Fruit fly (Drosophila melanogaster) whole organism, embryonic: ENCODE measurements around the gene CG34276.

Source experiments
- Ada2b ChIP-seq: fragments of 200-800 bp; sonication (Bioruptor generic); IDR thresholded peaks from 2 replicates; pipeline ENCODE4 v1.3.6; 2022; ENCODE audit warnings: missing biosample characterization, missing genetic modification characterization
- Atf-2 ChIP-seq: fragments of 200-800 bp; sonication (Bioruptor generic); optimal IDR thresholded peaks from 2 replicates; lab custom pipeline; 2016; ENCODE audit warnings: missing biosample characterization, missing genetic modification characterization
- CG10209 ChIP-seq: fragments of 200-800 bp; sonication (Bioruptor generic); optimal IDR thresholded peaks from 3 replicates; lab custom pipeline; 2017; ENCODE audit warnings: missing biosample characterization, mild to moderate bottlenecking, missing genetic modification characterization, missing genetic modification reagents
- CG10431 ChIP-seq: fragments of 200-800 bp; sonication (Bioruptor generic); optimal IDR thresholded peaks from 3 replicates; lab custom pipeline; 2018; ENCODE audit warnings: missing biosample characterization, mild to moderate bottlenecking, missing genetic modification characterization
- CG10654 ChIP-seq: fragments of 200-800 bp; sonication (Bioruptor generic); optimal IDR thresholded peaks from 2 replicates; lab custom pipeline; 2016; ENCODE audit warnings: missing biosample characterization, missing genetic modification characterization
- CG12155 ChIP-seq: fragments of 200-800 bp; sonication (Bioruptor generic); optimal IDR thresholded peaks from 3 replicates; lab custom pipeline; 2016; ENCODE audit warnings: missing biosample characterization, missing genetic modification characterization
- CG1647 ChIP-seq: fragments of 200-800 bp; sonication (Bioruptor generic); optimal IDR thresholded peaks from 3 replicates; lab custom pipeline; 2016; ENCODE audit warnings: missing biosample characterization, missing genetic modification characterization
- CG16815 ChIP-seq: fragments of 200-800 bp; sonication (Bioruptor generic); optimal IDR thresholded peaks from 3 replicates; lab custom pipeline; 2017; ENCODE audit warnings: missing biosample characterization, mild to moderate bottlenecking, missing genetic modification characterization
- CG17328 ChIP-seq: fragments of 200-800 bp; sonication (Bioruptor generic); IDR thresholded peaks from 2 replicates; pipeline ENCODE4 v1.3.6; 2022; ENCODE audit warnings: missing biosample characterization, missing genetic modification characterization
- CG18011 ChIP-seq: fragments of 200-800 bp; sonication (Bioruptor generic); optimal IDR thresholded peaks from 2 replicates; lab custom pipeline; 2017; ENCODE audit warnings: missing biosample characterization, missing genetic modification characterization, mild to moderate bottlenecking, moderate library complexity, missing genotype
- CG2889 ChIP-seq: fragments of 200-800 bp; sonication (Bioruptor generic); IDR thresholded peaks from 3 replicates; pipeline ENCODE4 v1.3.6; 2022; ENCODE audit warnings: missing biosample characterization, missing genetic modification characterization
- CG3726 ChIP-seq: fragments of 200-800 bp; sonication (Bioruptor generic); IDR thresholded peaks from 3 replicates; pipeline ENCODE4, ENCODE4 v1.3.6; 2022; ENCODE audit warnings: missing biosample characterization, missing genetic modification characterization
- CG4707 ChIP-seq: fragments of 200-800 bp; sonication (Bioruptor generic); optimal IDR thresholded peaks from 2 replicates; lab custom pipeline; 2018; ENCODE audit warnings: missing biosample characterization, mild to moderate bottlenecking, missing genetic modification characterization, moderate library complexity
- CG6689 ChIP-seq: fragments of 200-800 bp; sonication (Bioruptor generic); IDR thresholded peaks from 2 replicates; pipeline ENCODE4 v1.3.6; 2022; ENCODE audit warnings: missing biosample characterization, missing genetic modification characterization
- CG7839 ChIP-seq: fragments of 200-800 bp; sonication (Bioruptor generic); optimal IDR thresholded peaks from 3 replicates; lab custom pipeline; 2018; ENCODE audit warnings: missing biosample characterization, mild to moderate bottlenecking, missing genetic modification characterization, moderate library complexity
- CG7963 ChIP-seq: fragments of 200-800 bp; sonication (Bioruptor generic); IDR thresholded peaks from 3 replicates; pipeline ENCODE4 v1.3.6; 2022; ENCODE audit warnings: missing biosample characterization, missing genetic modification characterization; ENCODE audit not compliant: partially characterized antibody
- CG7987 ChIP-seq: fragments of 200-800 bp; sonication (Bioruptor generic); optimal IDR thresholded peaks from 2 replicates; lab custom pipeline; 2018; ENCODE audit warnings: missing biosample characterization, mild to moderate bottlenecking, missing genetic modification characterization, moderate library complexity
- CkIIα-i1 ChIP-seq: fragments of 200-800 bp; sonication (Bioruptor generic); IDR thresholded peaks from 2 replicates; pipeline ENCODE4 v1.3.6; 2022; ENCODE audit warnings: missing biosample characterization, missing genetic modification characterization
- HLH4C ChIP-seq: fragments of 200-800 bp; sonication (Bioruptor generic); IDR thresholded peaks from 3 replicates; pipeline ENCODE4 v1.3.6; 2022; ENCODE audit warnings: missing biosample characterization, missing genetic modification characterization; ENCODE audit not compliant: partially characterized antibody
- Lim3 ChIP-seq: fragments of 200-800 bp; sonication (Bioruptor generic); IDR thresholded peaks from 2 replicates; pipeline ENCODE4 v1.3.6; 2022; ENCODE audit warnings: missing biosample characterization, missing genetic modification characterization
- Mes4 ChIP-seq: fragments of 200-800 bp; sonication (Bioruptor generic); optimal IDR thresholded peaks from 2 replicates; lab custom pipeline; 2016; ENCODE audit warnings: missing biosample characterization, missing genetic modification characterization
- Myb ChIP-seq: fragments of 200-800 bp; sonication (Bioruptor generic); optimal IDR thresholded peaks from 2 replicates; lab custom pipeline; 2016; ENCODE audit warnings: missing biosample characterization, missing genetic modification characterization
- NC2α ChIP-seq: fragments of 200-800 bp; sonication (Bioruptor generic); optimal IDR thresholded peaks from 2 replicates; lab custom pipeline; 2016; ENCODE audit warnings: missing biosample characterization, missing genetic modification characterization
- Nf-YC ChIP-seq: fragments of 200-800 bp; optimal IDR thresholded peaks from 3 replicates; lab custom pipeline; 2019; ENCODE audit warnings: missing biosample characterization, mild to moderate bottlenecking, missing genetic modification characterization, moderate library complexity
- Opbp ChIP-seq: fragments of 200-800 bp; sonication (Bioruptor generic); IDR thresholded peaks from 3 replicates; pipeline ENCODE4 v1.3.6; 2022; ENCODE audit warnings: missing biosample characterization, missing genetic modification characterization; ENCODE audit not compliant: partially characterized antibody
- Rfx ChIP-seq: fragments of 200-800 bp; sonication (Bioruptor generic); IDR thresholded peaks from 2 replicates; pipeline ENCODE4 v1.3.6; 2022; ENCODE audit warnings: missing biosample characterization, missing genetic modification characterization
- Sin3A ChIP-seq: fragments of >200 bp; optimal IDR thresholded peaks from 2 replicates; lab custom pipeline; 2018
- Taf1 ChIP-seq: fragments of 200-800 bp; sonication (Bioruptor generic); IDR thresholded peaks from 2 replicates; pipeline ENCODE4 v1.3.6; 2022; ENCODE audit warnings: missing biosample characterization, missing genetic modification characterization
- bab2 ChIP-seq: fragments of 200-800 bp; sonication (Bioruptor generic); optimal IDR thresholded peaks from 2 replicates; lab custom pipeline; 2016; ENCODE audit warnings: missing biosample characterization, missing genetic modification characterization
- cato ChIP-seq: fragments of 200-800 bp; sonication (Bioruptor generic); optimal IDR thresholded peaks from 2 replicates; lab custom pipeline; 2016; ENCODE audit warnings: missing biosample characterization, missing genetic modification characterization, borderline replicate concordance
- chinmo ChIP-seq: fragments of 200-800 bp; sonication (Bioruptor generic); IDR thresholded peaks from 4 replicates; pipeline ENCODE4 v1.3.6; 2022; ENCODE audit warnings: missing biosample characterization, missing genetic modification characterization; ENCODE audit not compliant: partially characterized antibody
- corto ChIP-seq: fragments of 200-800 bp; sonication (Bioruptor generic); optimal IDR thresholded peaks from 2 replicates; lab custom pipeline; 2016; ENCODE audit warnings: missing biosample characterization, mild to moderate bottlenecking, missing genetic modification characterization, moderate library complexity
- crol ChIP-seq: fragments of 200-800 bp; sonication (Bioruptor generic); IDR thresholded peaks from 2 replicates; pipeline ENCODE4 v1.3.6; 2022; ENCODE audit warnings: missing biosample characterization, missing genetic modification characterization
- exex ChIP-seq: fragments of 200-800 bp; sonication (Bioruptor generic); optimal IDR thresholded peaks from 4 replicates; lab custom pipeline; 2018; ENCODE audit warnings: missing biosample characterization, mild to moderate bottlenecking, missing genetic modification characterization, moderate library complexity
- gcm ChIP-seq: fragments of 200-800 bp; sonication (Bioruptor generic); optimal IDR thresholded peaks from 2 replicates; lab custom pipeline; 2019; ENCODE audit warnings: missing biosample characterization, mild to moderate bottlenecking, missing genetic modification characterization, moderate library complexity
- gem ChIP-seq: fragments of 200-800 bp; sonication (Bioruptor generic); optimal IDR thresholded peaks from 2 replicates; lab custom pipeline; 2019; ENCODE audit warnings: missing biosample characterization, mild to moderate bottlenecking, missing genetic modification characterization, moderate library complexity
- gfzf ChIP-seq: fragments of 200-800 bp; sonication (Bioruptor generic); optimal IDR thresholded peaks from 2 replicates; lab custom pipeline; 2016; ENCODE audit warnings: missing biosample characterization, mild to moderate bottlenecking, missing genetic modification characterization, moderate library complexity
- grau ChIP-seq: fragments of 200-800 bp; optimal IDR thresholded peaks from 3 replicates; lab custom pipeline; 2019; ENCODE audit warnings: missing biosample characterization, mild to moderate bottlenecking, missing genetic modification characterization, moderate library complexity
- gro ChIP-seq: fragments of 200-800 bp; sonication (Bioruptor generic); optimal IDR thresholded peaks from 2 replicates; lab custom pipeline; 2016; ENCODE audit warnings: missing biosample characterization, missing genetic modification characterization
- h ChIP-seq: fragments of >200 bp; optimal IDR thresholded peaks from 2 replicates; lab custom pipeline; 2017
- ham ChIP-seq: fragments of 200-800 bp; sonication (Bioruptor generic); IDR thresholded peaks from 2 replicates; pipeline ENCODE4 v1.3.6; 2022; ENCODE audit warnings: missing biosample characterization, missing genetic modification characterization
- knrl ChIP-seq: fragments of 200-800 bp; sonication (Bioruptor generic); IDR thresholded peaks from 3 replicates; pipeline ENCODE4 v1.3.6; 2022; ENCODE audit warnings: missing biosample characterization, missing genetic modification characterization; ENCODE audit not compliant: partially characterized antibody
- lilli ChIP-seq: fragments of 200-800 bp; sonication (Bioruptor generic); optimal IDR thresholded peaks from 3 replicates; lab custom pipeline; 2016; ENCODE audit warnings: missing biosample characterization, missing genetic modification characterization
- maf-S ChIP-seq: fragments of 200-800 bp; sonication (Bioruptor generic); optimal IDR thresholded peaks from 2 replicates; lab custom pipeline; 2016; ENCODE audit warnings: missing biosample characterization, missing genetic modification characterization
- nmo ChIP-seq: fragments of 200-800 bp; sonication (Bioruptor generic); optimal IDR thresholded peaks from 2 replicates; lab custom pipeline; 2018; ENCODE audit warnings: missing biosample characterization, mild to moderate bottlenecking, missing genetic modification characterization, moderate library complexity
- org-1 ChIP-seq: fragments of 200-800 bp; sonication (Bioruptor generic); optimal IDR thresholded peaks from 2 replicates; lab custom pipeline; 2017; ENCODE audit warnings: missing biosample characterization, missing genetic modification characterization
- pzg ChIP-seq: fragments of 200-800 bp; sonication (Bioruptor generic); optimal IDR thresholded peaks from 3 replicates; lab custom pipeline; 2018; ENCODE audit warnings: missing biosample characterization, mild to moderate bottlenecking, missing genetic modification characterization, moderate library complexity
- unc-4 ChIP-seq: fragments of 200-800 bp; sonication (Bioruptor generic); IDR thresholded peaks from 2 replicates; pipeline ENCODE4 v1.3.6; 2022; ENCODE audit warnings: missing biosample characterization, missing genetic modification characterization; ENCODE audit not compliant: partially characterized antibody

CG34276 gene

DNA sequence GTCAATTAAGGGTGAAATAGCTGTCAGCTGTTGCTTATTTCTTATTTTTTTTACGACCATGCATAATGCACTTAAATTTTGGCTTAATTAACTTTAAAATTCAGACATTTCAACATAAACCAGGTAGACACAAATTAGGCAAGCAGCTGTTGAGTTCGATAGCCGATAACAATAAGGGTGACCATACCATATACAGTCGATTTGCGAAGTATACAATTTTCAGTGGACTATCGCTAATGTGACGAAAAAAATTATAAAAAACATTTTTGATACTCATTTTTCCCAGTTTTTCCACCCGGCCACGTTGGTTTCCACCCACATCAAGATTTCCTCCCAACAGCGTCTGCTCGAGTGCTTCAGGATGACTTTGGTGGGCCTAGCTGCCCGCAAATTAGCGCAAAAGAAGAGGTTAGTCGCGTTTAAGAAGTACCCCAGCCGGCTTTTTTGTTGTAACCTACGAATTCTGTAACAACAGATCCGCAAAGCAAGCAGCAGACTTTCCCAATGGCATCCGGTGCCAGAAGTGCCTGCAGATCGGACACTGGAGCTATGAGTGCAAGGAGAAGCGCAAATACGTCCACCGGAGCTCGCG, 38.4 kb downstream of the CG34276 start, which contains the start of the genes CG4287 and CG5516 (continued):
- no peak for TF ChIP-seq CG17328 (GFP tag; lab: Robert Waterston, UW)
- peak; percentile 12 for TF ChIP-seq Sin3A (lab: Kevin White, UChicago)
- no peak for TF ChIP-seq CG3726 (GFP tag; lab: Robert Waterston, UW)
- TF ChIP-seq crol (GFP tag; lab: Robert Waterston, UW): no peak
- TF ChIP-seq bab2 (GFP tag; lab: Kevin White, UChicago): no peak

DNA sequence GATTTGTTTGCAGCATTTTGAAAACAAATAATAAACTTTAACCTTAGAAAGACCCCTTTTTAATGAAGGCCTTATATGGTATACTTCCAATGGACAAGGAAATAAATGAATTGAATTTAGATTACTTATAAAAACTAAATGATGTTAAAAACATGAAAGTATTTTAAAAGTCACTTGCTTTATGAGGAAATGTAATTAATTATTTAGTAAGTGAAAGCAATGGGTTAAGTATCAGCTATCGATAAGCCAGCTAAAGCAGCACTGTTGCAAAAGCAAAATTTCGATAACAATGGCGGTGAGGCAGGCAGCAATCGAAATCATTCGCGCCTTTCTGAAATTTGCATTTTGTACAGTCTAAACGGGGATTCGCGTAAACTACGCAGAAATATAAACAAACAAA, 39.7 kb downstream of the CG34276 start, which contains the start of the genes CG32856 and Rbf2:
Gene CG32856, minus strand, starts transcription at position 183 of the 400 bp plus-strand sequence.
Gene Rbf2, plus strand, starts transcription at position 278 of the 400 bp plus-strand sequence.
- TF ChIP-seq Ada2b (GFP tag; lab: Robert Waterston, UW) (no peak), CG10654 (GFP tag; lab: Kevin White, UChicago) (peak; percentile 37), org-1 (GFP tag; lab: Kevin White, UChicago) (peak; percentile 57), corto (GFP tag; lab: Kevin White, UChicago) (no peak), HLH4C (GFP tag; lab: Robert Waterston, UW) (peak; percentile 92), gcm (GFP tag; lab: Kevin White, UChicago) (no peak), CG4707 (GFP tag; lab: Kevin White, UChicago) (peak; percentile 50), NC2α (GFP tag; lab: Kevin White, UChicago) (no peak), CG18011 (GFP tag; lab: Kevin White, UChicago) (peak; percentile 38), gem (tag; lab: Kevin White, UChicago) (peak; percentile 95), CG10209 (peak; percentile 73), CG6689 (no peak), Lim3 (GFP tag; lab: Robert Waterston, UW) (no peak), maf-S (GFP tag; lab: Kevin White, UChicago) (peak; percentile 74), CG7839 (tag; lab: Kevin White, UChicago) (peak; percentile 91), pzg (GFP tag; lab: Kevin White, UChicago) (peak; percentile 71), h (no peak), CG2889 (GFP tag; lab: Robert Waterston, UW) (peak; percentile 72; the same call in 1 of the 3 replicates), grau (tag; lab: Kevin White, UChicago) (peak; percentile 91), gro (GFP tag; lab: Kevin White, UChicago) (peak; percentile 15), CG12155 (GFP tag; lab: Kevin White, UChicago) (peak; percentile 88), exex (tag; lab: Kevin White, UChicago) (peak; percentile 8), Atf-2 (GFP tag; lab: Kevin White, UChicago) (peak; percentile 76), CG16815 (GFP tag; lab: Kevin White, UChicago) (peak; percentile 57), Taf1 (0 out of 2 replicates have a peak, but pooled peaks have one; percentile 13), Myb (GFP tag; lab: Kevin White, UChicago) (peak; percentile 65), CG1647 (GFP tag; lab: Kevin White, UChicago) (peak; percentile 39), nmo (GFP tag; lab: Kevin White, UChicago) (peak; percentile 90), Mes4 (GFP tag; lab: Kevin White, UChicago) (peak; percentile 68), Opbp (GFP tag; lab: Robert Waterston, UW) (peak; percentile 86; the same call in 2 of the 3 replicates), Nf-YC (tag; lab: Kevin White, UChicago) (peak; percentile 11), knrl (GFP tag; lab: Robert Waterston, UW) (peak; percentile 78), bab2 (GFP tag; lab: Kevin White, UChicago) (peak; percentile 78), CG7987 (GFP tag; lab: Kevin White, UChicago) (no peak), ham (GFP tag; lab: Robert Waterston, UW) (no peak), CG10431 (GFP tag; lab: Kevin White, UChicago) (peak; percentile 58), gfzf (GFP tag; lab: Kevin White, UChicago) (peak; percentile 28), CG7963 (GFP tag; lab: Robert Waterston, UW) (peak; percentile 90), unc-4 (GFP tag; lab: Robert Waterston, UW) (peak; percentile 73), chinmo (GFP tag; lab: Robert Waterston, UW) (0 out of 4 replicates have a peak, but pooled peaks have one; percentile 68), lilli (peak; percentile 88), cato (GFP tag; lab: Kevin White, UChicago) (peak; percentile 38), Rfx (GFP tag; lab: Robert Waterston, UW) (peak; percentile 75), CkIIα-i1 (GFP tag; lab: Robert Waterston, UW) (no peak)
